Worm (Caenorhabditis elegans) whole organism, dauer: ENCODE measurements around the gene H02F09.3.

ENCODE experiments used
- unc-62 ChIP-seq: sonication (generic microtip); optimal IDR thresholded peaks from 2 replicates; lab custom pipeline; 2017; ENCODE audit warnings: missing biosample characterization, missing genetic modification reagents, missing genetic modification characterization

Gene H02F09.3

ce11 chrX:1568377-1568776, at the start of gene H02F09.3:
Gene H02F09.3 (plus strand): TSS chrX:1568677.
- TF ChIP-seq unc-62 = no peak

- TF ChIP-seq unc-62 = no peak
Observed at ce11 chrX:1521387-1521786, 47.1 kb upstream of the H02F09.3 start, which contains the start of gene toca-1. Gene toca-1 (minus strand): TSS chrX:1521487.

ce11 chrX:1522068-1522467, 46.4 kb upstream of the H02F09.3 start:
- no peak for TF ChIP-seq unc-62

ce11 chrX:1523272-1523671, 45.2 kb upstream of the H02F09.3 start:
- TF ChIP-seq unc-62 = no peak

ce11 chrX:1524559-1524958, 43.9 kb upstream of the H02F09.3 start:
- TF ChIP-seq unc-62 = no peak

- TF ChIP-seq unc-62 = no peak
Observed at ce11 chrX:1525511-1526172, 42.8 kb upstream of the H02F09.3 start.

- no peak for TF ChIP-seq unc-62
Observed at ce11 chrX:1527338-1527737, 41.1 kb upstream of the H02F09.3 start.

ce11 chrX:1528107-1528506, 40.4 kb upstream of the H02F09.3 start:
- no peak for TF ChIP-seq unc-62

ce11 chrX:1529013-1529412, 39.5 kb upstream of the H02F09.3 start:
- TF ChIP-seq unc-62 = no peak

DNA sequence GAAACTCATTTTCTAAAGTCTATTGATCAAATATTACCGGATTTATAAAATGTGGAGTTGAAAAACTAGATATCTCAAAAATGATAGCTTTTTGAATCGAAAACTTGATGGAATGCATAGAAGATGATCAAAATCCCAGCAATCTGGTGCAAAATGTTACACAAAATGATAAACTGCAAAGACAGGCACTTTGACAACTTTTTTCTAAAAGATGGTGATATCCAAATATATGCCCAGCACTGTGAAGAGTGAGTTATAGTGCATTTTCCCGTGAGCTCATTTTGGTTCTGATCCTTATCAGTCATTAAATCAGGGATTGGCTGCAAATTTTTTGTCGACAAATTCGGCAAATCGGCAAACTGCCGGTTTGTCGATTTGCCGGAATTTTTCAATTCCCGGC, 33.2 kb upstream of the H02F09.3 start, which contains the start of gene K06A9.3:
K06A9.3 (minus strand) TSS at position 101 of the 400 bp plus-strand sequence.
- no peak for TF ChIP-seq unc-62

DNA sequence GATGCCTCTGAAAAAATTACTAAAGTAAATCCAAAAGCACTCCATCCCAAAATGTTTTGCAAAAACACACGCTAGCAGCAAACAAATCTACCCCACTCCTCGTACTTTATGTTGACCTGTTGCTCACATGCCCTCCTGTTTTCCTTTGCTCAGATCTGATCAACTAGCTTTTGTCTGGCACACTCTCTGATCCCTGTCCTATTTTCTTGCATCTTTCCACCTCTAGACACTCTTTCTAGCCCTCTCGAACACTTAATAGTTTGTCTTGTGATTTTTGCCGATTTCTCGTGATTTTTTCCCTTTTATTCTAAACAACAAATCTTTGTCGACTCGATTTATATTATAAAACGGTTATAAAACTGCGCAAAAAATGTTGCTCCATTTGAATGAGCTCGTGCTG, 32.3 kb upstream of the H02F09.3 start, which contains the start of gene K06A9.2:
K06A9.2 (plus strand) TSS at position 229 of the 400 bp plus-strand sequence.
- TF ChIP-seq unc-62 = no peak

DNA sequence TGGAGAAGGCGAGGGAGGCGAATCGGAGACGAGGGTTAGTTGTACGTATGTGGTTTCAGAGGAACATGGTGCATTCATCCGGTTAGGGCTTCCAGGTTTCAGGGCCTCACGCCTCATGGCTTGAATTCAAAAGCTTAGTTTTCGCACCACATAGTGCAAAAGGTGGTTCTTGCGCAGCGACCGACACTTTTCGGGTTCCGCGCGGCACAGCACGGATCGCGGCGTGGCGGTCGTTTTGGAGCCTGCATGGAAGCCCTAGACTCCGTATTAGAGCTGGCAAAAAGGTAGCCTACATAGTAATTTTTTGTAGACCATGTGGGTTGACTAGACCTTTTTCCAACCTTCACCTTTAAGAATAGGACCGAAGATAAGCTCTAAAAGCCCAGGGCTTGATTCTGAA, 29.6 kb upstream of the H02F09.3 start:
- TF ChIP-seq unc-62 = no peak

DNA sequence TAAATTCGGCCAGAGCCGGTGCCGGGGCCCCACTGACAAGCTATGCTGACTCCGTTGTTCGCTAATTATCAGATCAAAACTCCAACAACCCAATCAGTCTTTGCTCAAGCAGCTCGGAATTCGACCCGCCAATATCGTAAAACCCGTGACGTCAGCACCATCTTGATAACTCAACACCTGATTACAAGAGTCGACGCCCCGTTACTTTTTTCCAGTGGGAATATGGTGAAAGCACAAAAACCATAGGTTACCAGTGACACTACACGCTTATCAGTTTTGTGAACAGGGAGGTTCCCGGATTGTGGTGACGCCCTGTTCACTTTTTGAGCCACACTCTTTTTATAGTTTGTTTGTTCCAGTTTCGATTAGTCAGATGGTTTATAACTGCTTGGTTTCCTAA, 27.4 kb upstream of the H02F09.3 start:
- TF ChIP-seq unc-62 = no peak

DNA sequence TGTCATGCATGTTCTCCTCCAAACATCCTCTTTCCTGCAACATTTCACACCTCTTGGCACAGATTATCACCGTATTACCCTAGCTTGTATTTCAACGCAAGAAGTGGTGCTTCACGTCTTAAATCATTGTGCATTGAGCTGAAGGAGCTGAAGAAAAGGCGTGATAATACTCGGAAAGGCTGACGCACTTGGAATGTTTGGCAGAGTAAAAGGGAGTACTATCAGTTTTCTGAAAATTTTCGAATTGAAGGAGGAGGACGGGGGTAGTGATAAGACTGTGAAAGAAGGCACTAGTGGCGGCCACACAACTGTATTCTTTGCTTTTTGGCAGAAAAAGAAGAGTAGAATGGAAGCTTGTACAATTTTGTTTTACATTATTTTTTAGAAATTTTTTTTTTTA, 25.0 kb upstream of the H02F09.3 start:
- TF ChIP-seq unc-62 = no peak

- TF ChIP-seq unc-62 = no peak
Observed at ce11 chrX:1546878-1547555, 21.5 kb upstream of the H02F09.3 start, which contains the start of gene K06A9.1. Gene K06A9.1 (plus strand): TSS chrX:1547505.

ce11 chrX:1549095-1549494, 19.4 kb upstream of the H02F09.3 start:
- TF ChIP-seq unc-62 = no peak

ce11 chrX:1556917-1557316, 11.6 kb upstream of the H02F09.3 start:
- no peak for TF ChIP-seq unc-62

DNA sequence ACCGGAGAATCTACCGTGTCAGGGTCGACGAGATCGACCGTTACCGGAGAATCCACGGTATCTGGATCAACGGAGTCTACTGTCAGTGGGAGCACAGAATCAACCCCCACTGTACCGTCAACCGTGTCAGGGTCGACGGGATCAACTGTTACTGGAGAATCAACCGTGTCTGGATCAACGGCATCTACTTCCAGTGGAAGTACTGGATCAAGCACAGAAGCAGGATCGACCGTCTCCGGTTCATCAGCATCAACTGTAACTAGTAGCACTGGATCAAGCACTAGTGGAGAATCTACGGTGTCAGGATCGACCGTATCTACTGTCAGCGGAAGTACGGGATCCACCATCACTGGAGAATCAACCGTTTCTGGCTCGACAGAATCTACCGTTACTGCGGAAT, 3.5 kb downstream of the H02F09.3 start, which contains the start of gene H02F09.2:
H02F09.2 (plus strand) TSS at position 301 of the 400 bp plus-strand sequence.
- no peak for TF ChIP-seq unc-62
